Worm (Caenorhabditis elegans): ENCODE measurements around the gene Y67A10A.7.

- TF ChIP-seq ama-1 (optimal IDR thresholded peaks at IDR 0.05) (no peak), flt-1 (GFP tag; IDR thresholded peaks at IDR 0.05) (no peak), aly-1 (tag; optimal IDR thresholded peaks at IDR 0.05) (no peak), hmg-4 (GFP tag; optimal IDR thresholded peaks at IDR 0.05) (no peak), tbx-11 (GFP tag; IDR thresholded peaks at IDR 0.05) (no peak), hnd-1 (tag; optimal IDR thresholded peaks at IDR 0.05) (no peak), sea-1 (GFP tag; conservative IDR thresholded peaks at IDR 0.05) (no peak), tra-4 (tag; optimal IDR thresholded peaks at IDR 0.05) (no peak), B0310.2 (tag; optimal IDR thresholded peaks at IDR 0.05) (no peak)
Measured at ce11 chrIV:14377850-14378249, 3.9 kb downstream of the Y67A10A.7 start.
